Fruit fly (Drosophila melanogaster) whole organism, pupa: Measurements from ENCODE around the gene CG7182.

ENCODE experiments used
- CG10348 ChIP-seq: fragments of 200-800 bp; sonication (Bioruptor generic); IDR thresholded peaks from 2 replicates; pipeline ENCODE4 v1.3.6; 2022; ENCODE audit warnings: missing biosample characterization, missing genetic modification characterization
- CG12605 ChIP-seq: fragments of 200-800 bp; sonication (Bioruptor generic); IDR thresholded peaks from 2 replicates; pipeline ENCODE4 v1.3.6; 2022; ENCODE audit warnings: missing biosample characterization, missing genetic modification characterization
- CG13204 ChIP-seq: fragments of 200-800 bp; sonication (Bioruptor generic); optimal IDR thresholded peaks from 2 replicates; lab custom pipeline; 2018; ENCODE audit warnings: missing biosample characterization, mild to moderate bottlenecking, missing genetic modification characterization, moderate library complexity
- CG14655 ChIP-seq: fragments of 200-800 bp; sonication (Bioruptor generic); optimal IDR thresholded peaks from 3 replicates; lab custom pipeline; 2017; ENCODE audit warnings: mild to moderate bottlenecking, missing biosample characterization, missing genetic modification reagents, missing genetic modification characterization
- CG15710 ChIP-seq: fragments of 200-800 bp; sonication (Bioruptor generic); optimal IDR thresholded peaks from 2 replicates; lab custom pipeline; 2018; ENCODE audit warnings: missing biosample characterization, mild to moderate bottlenecking, missing genetic modification characterization, moderate library complexity
- CG17806 ChIP-seq: fragments of 200-800 bp; sonication (Bioruptor generic); optimal IDR thresholded peaks from 2 replicates; lab custom pipeline; 2018; ENCODE audit warnings: missing biosample characterization, mild to moderate bottlenecking, missing genetic modification characterization, moderate library complexity
- CG32121 ChIP-seq: fragments of 200-800 bp; sonication (Bioruptor generic); IDR thresholded peaks from 2 replicates; pipeline ENCODE4 v1.3.6; 2022; ENCODE audit warnings: missing biosample characterization, missing genetic modification characterization
- CG34367 ChIP-seq: fragments of 200-800 bp; sonication (Bioruptor generic); optimal IDR thresholded peaks from 2 replicates; lab custom pipeline; 2018; ENCODE audit warnings: missing biosample characterization, mild to moderate bottlenecking, missing genetic modification characterization
- CG4496 ChIP-seq: fragments of 200-800 bp; sonication (Bioruptor generic); IDR thresholded peaks from 3 replicates; pipeline ENCODE4 v1.3.6; 2022; ENCODE audit warnings: missing biosample characterization, missing genetic modification characterization
- CG8159 ChIP-seq: fragments of 200-800 bp; sonication (Bioruptor generic); optimal IDR thresholded peaks from 3 replicates; lab custom pipeline; 2018; ENCODE audit warnings: missing biosample characterization, mild to moderate bottlenecking, missing genetic modification characterization, moderate library complexity
- CG8301 ChIP-seq: fragments of 200-800 bp; sonication (Bioruptor generic); optimal IDR thresholded peaks from 2 replicates; lab custom pipeline; 2018; ENCODE audit warnings: missing biosample characterization, mild to moderate bottlenecking, missing genetic modification characterization
- CG9948 ChIP-seq: fragments of 200-800 bp; sonication (Bioruptor generic); optimal IDR thresholded peaks from 2 replicates; lab custom pipeline; 2018; ENCODE audit warnings: missing biosample characterization, mild to moderate bottlenecking, missing genetic modification characterization, moderate library complexity
- D1 ChIP-seq: fragments of 200-800 bp; sonication (Bioruptor generic); optimal IDR thresholded peaks from 2 replicates; lab custom pipeline; 2018; ENCODE audit warnings: missing biosample characterization, mild to moderate bottlenecking, missing genetic modification characterization, moderate library complexity
- EcR ChIP-seq: fragments of 200-800 bp; sonication (Bioruptor generic); optimal IDR thresholded peaks from 3 replicates; lab custom pipeline; 2019; ENCODE audit warnings: missing biosample characterization, missing genetic modification characterization, mild to moderate bottlenecking, moderate library complexity, missing genetic modification reagents
- Ets98B ChIP-seq: fragments of 200-800 bp; sonication (Bioruptor generic); IDR thresholded peaks from 2 replicates; pipeline ENCODE4 v1.3.6; 2022; ENCODE audit warnings: missing biosample characterization, missing genetic modification characterization
- Pif1A ChIP-seq: fragments of 200-800 bp; sonication (Bioruptor generic); optimal IDR thresholded peaks from 3 replicates; lab custom pipeline; 2016; ENCODE audit warnings: missing biosample characterization, missing genetic modification characterization
- Pif1B ChIP-seq: fragments of 200-800 bp; sonication (Bioruptor generic); optimal IDR thresholded peaks from 3 replicates; lab custom pipeline; 2016; ENCODE audit warnings: missing biosample characterization, missing genetic modification characterization
- Snoo ChIP-seq: fragments of 200-800 bp; sonication (Bioruptor generic); optimal IDR thresholded peaks from 3 replicates; lab custom pipeline; 2017; ENCODE audit warnings: missing biosample characterization, mild to moderate bottlenecking, missing genetic modification characterization, inconsistent platforms
- fd96Ca ChIP-seq: fragments of 200-800 bp; sonication (Bioruptor generic); IDR thresholded peaks from 3 replicates; pipeline ENCODE4 v1.3.6; 2022; ENCODE audit warnings: missing biosample characterization, missing genetic modification characterization
- gl ChIP-seq: fragments of 200-800 bp; sonication (Bioruptor generic); optimal IDR thresholded peaks from 2 replicates; lab custom pipeline; 2018; ENCODE audit warnings: missing biosample characterization, mild to moderate bottlenecking, missing genetic modification characterization
- rn ChIP-seq: fragments of 200-800 bp; sonication (Bioruptor generic); IDR thresholded peaks from 2 replicates; pipeline ENCODE4 v1.3.6; 2022; ENCODE audit warnings: missing biosample characterization, missing genetic modification characterization

CG7182 gene

dm6 chr3L:8329005-8329404 is 17.2 kb downstream of the CG7182 start:
- TF ChIP-seq gl (tag; lab: Kevin White, UChicago) (no peak), Ets98B (no peak), CG4496 (GFP tag; lab: Robert Waterston, UW) (no peak), D1 (tag; lab: Kevin White, UChicago) (peak; percentile 14), CG17806 (tag; lab: Kevin White, UChicago) (no peak)
- TF ChIP-seq, all 21 proteins: peak for 1

- TF ChIP-seq CG10348 (GFP tag; lab: Robert Waterston, UW) (no peak), CG34367 (no peak), Ets98B (no peak), EcR (no peak), D1 (tag; lab: Kevin White, UChicago) (no peak), CG15710 (tag; lab: Kevin White, UChicago) (no peak), Snoo (tag; lab: Kevin White, UChicago) (no peak), CG8159 (no peak), CG14655 (GFP tag; lab: Kevin White, UChicago) (no peak), gl (tag; lab: Kevin White, UChicago) (no peak), CG4496 (GFP tag; lab: Robert Waterston, UW) (no peak)
These were observed 17.9 kb downstream of the CG7182 start, which contains the start of gene CG34462 for dm6 chr3L:8328283-8328682. Gene CG34462 (plus strand): TSS chr3L:8328583.

- no peak for TF ChIP-seq Pif1A (GFP tag; lab: Kevin White, UChicago)
- TF ChIP-seq CG4496 (GFP tag; lab: Robert Waterston, UW) = 0 out of 3 replicates have a peak, but pooled peaks have one; percentile 45
These were observed 20.6 kb downstream of the CG7182 start, which contains the start of gene CG34461 for dm6 chr3L:8325559-8325958. Gene CG34461 (plus strand): TSS chr3L:8325859.

dm6 chr3L:8323817-8324216 is 22.4 kb downstream of the CG7182 start:
- TF ChIP-seq CG8301 (no peak), CG4496 (GFP tag; lab: Robert Waterston, UW) (no peak), CG12605 (GFP tag; lab: Robert Waterston, UW) (no peak), EcR (no peak), gl (tag; lab: Kevin White, UChicago) (no peak), D1 (tag; lab: Kevin White, UChicago) (no peak), CG14655 (GFP tag; lab: Kevin White, UChicago) (no peak), Pif1B (GFP tag; lab: Kevin White, UChicago) (no peak), CG17806 (tag; lab: Kevin White, UChicago) (no peak), CG9948 (no peak), Pif1A (GFP tag; lab: Kevin White, UChicago) (no peak), CG34367 (no peak), fd96Ca (GFP tag; lab: Robert Waterston, UW) (no peak)

- TF ChIP-seq CG8159 (no peak), CG8301 (peak; percentile 4), Pif1A (GFP tag; lab: Kevin White, UChicago) (peak; percentile 16), Ets98B (peak; percentile 60), CG9948 (no peak), CG34367 (no peak), CG15710 (tag; lab: Kevin White, UChicago) (no peak), EcR (no peak), CG14655 (GFP tag; lab: Kevin White, UChicago) (no peak), CG13204 (GFP tag; lab: Kevin White, UChicago) (no peak), CG10348 (GFP tag; lab: Robert Waterston, UW) (no peak), CG32121 (peak; percentile 56; the same call in 1 of the 2 replicates), Pif1B (GFP tag; lab: Kevin White, UChicago) (no peak)
These were observed 25.9 kb downstream of the CG7182 start, which contains the start of gene CG13670 for dm6 chr3L:8320105-8320813. Gene CG13670 (plus strand): TSS chr3L:8320763.

- peak; percentile 92 for TF ChIP-seq Ets98B
- no peak for TF ChIP-seq CG17806 (tag; lab: Kevin White, UChicago)
- TF ChIP-seq Snoo (tag; lab: Kevin White, UChicago) = no peak
- TF ChIP-seq fd96Ca (GFP tag; lab: Robert Waterston, UW) = peak; percentile 87
- peak; percentile 91 for TF ChIP-seq CG4496 (GFP tag; lab: Robert Waterston, UW)
- no peak for TF ChIP-seq CG8159
- TF ChIP-seq Pif1B (GFP tag; lab: Kevin White, UChicago) = no peak
- TF ChIP-seq CG34367 = no peak
- peak; percentile 82 for TF ChIP-seq CG12605 (GFP tag; lab: Robert Waterston, UW)
- no peak for TF ChIP-seq D1 (tag; lab: Kevin White, UChicago)
- no peak for TF ChIP-seq CG9948
- peak; percentile 38 for TF ChIP-seq Pif1A (GFP tag; lab: Kevin White, UChicago)
- TF ChIP-seq CG32121 = peak; percentile 93
- no peak for TF ChIP-seq EcR
- TF ChIP-seq CG13204 (GFP tag; lab: Kevin White, UChicago) = no peak
- TF ChIP-seq gl (tag; lab: Kevin White, UChicago) = no peak
- TF ChIP-seq CG10348 (GFP tag; lab: Robert Waterston, UW) = peak; percentile 56; the same call in 1 of the 2 replicates
- peak; percentile 82 for TF ChIP-seq rn (GFP tag; lab: Robert Waterston, UW)
- TF ChIP-seq CG14655 (GFP tag; lab: Kevin White, UChicago) = peak; percentile 82
- peak; percentile 88 for TF ChIP-seq CG8301
- TF ChIP-seq CG15710 (tag; lab: Kevin White, UChicago) = no peak
These were observed 27.2 kb downstream of the CG7182 start, which contains the start of gene CG43059 for dm6 chr3L:8318916-8319506. Gene CG43059 (minus strand): TSS chr3L:8318966.
